Fruit fly (Drosophila melanogaster) whole organism, prepupa: ENCODE measurements around the gene CG43922.

Source experiments
- CG10669 ChIP-seq: fragments of 200-800 bp; sonication (Bioruptor generic); optimal IDR thresholded peaks from 3 replicates; lab custom pipeline; 2018; ENCODE audit warnings: missing biosample characterization, mild to moderate bottlenecking, missing genetic modification characterization, moderate library complexity
- CG11762 ChIP-seq: fragments of 200-800 bp; sonication (Bioruptor generic); optimal IDR thresholded peaks from 3 replicates; lab custom pipeline; 2016; ENCODE audit warnings: missing biosample characterization, missing genetic modification characterization; ENCODE audit not compliant: insufficient read depth
- CG11902 ChIP-seq: fragments of 200-800 bp; sonication (Bioruptor generic); optimal IDR thresholded peaks from 3 replicates; lab custom pipeline; 2016; ENCODE audit warnings: missing biosample characterization, missing genetic modification characterization
- CG15336 ChIP-seq: fragments of 200-800 bp; sonication (Bioruptor generic); IDR thresholded peaks from 2 replicates; pipeline ENCODE4 v1.3.6; 2022; ENCODE audit warnings: missing biosample characterization, missing genetic modification characterization
- CG3032 ChIP-seq: fragments of 200-800 bp; optimal IDR thresholded peaks from 2 replicates; lab custom pipeline; 2019; ENCODE audit warnings: missing biosample characterization, mild to moderate bottlenecking, missing genetic modification characterization, moderate library complexity
- CG31627 ChIP-seq: fragments of 200-800 bp; sonication (Bioruptor generic); optimal IDR thresholded peaks from 3 replicates; lab custom pipeline; 2016; ENCODE audit warnings: missing biosample characterization, missing genetic modification characterization
- CG32006 ChIP-seq: fragments of 200-800 bp; sonication (Bioruptor generic); optimal IDR thresholded peaks from 3 replicates; lab custom pipeline; 2017; ENCODE audit warnings: missing biosample characterization, mild to moderate bottlenecking, missing genetic modification characterization
- CG6276 ChIP-seq: fragments of 200-800 bp; sonication (Bioruptor generic); optimal IDR thresholded peaks from 2 replicates; lab custom pipeline; 2017; ENCODE audit warnings: missing biosample characterization, mild to moderate bottlenecking, missing genetic modification characterization
- CG6792 ChIP-seq: fragments of 200-800 bp; sonication (Bioruptor generic); optimal IDR thresholded peaks from 3 replicates; lab custom pipeline; 2016; ENCODE audit warnings: missing biosample characterization, missing genetic modification characterization
- CG8119 ChIP-seq: fragments of 200-800 bp; sonication (Bioruptor generic); IDR thresholded peaks from 3 replicates; pipeline ENCODE4 v1.3.6; 2022; ENCODE audit warnings: missing biosample characterization, missing genetic modification characterization
- CG8319 ChIP-seq: fragments of 200-800 bp; sonication (Bioruptor generic); optimal IDR thresholded peaks from 3 replicates; lab custom pipeline; 2016; ENCODE audit warnings: missing biosample characterization, missing genetic modification characterization
- CG9139 ChIP-seq: fragments of 200-800 bp; sonication (Bioruptor generic); optimal IDR thresholded peaks from 3 replicates; lab custom pipeline; 2017; ENCODE audit warnings: missing biosample characterization, mild to moderate bottlenecking, missing genetic modification characterization
- Eip75B ChIP-seq: fragments of 200-800 bp; sonication (Bioruptor generic); optimal IDR thresholded peaks from 3 replicates; lab custom pipeline; 2016; ENCODE audit warnings: missing biosample characterization, missing genetic modification characterization
- Eip78C ChIP-seq: fragments of 200-800 bp; sonication (Bioruptor generic); peaks from one replicate; lab custom pipeline; 2016; ENCODE audit warnings: missing biosample characterization, missing genetic modification characterization
- Ets21C ChIP-seq: fragments of 200-800 bp; sonication (Bioruptor generic); optimal IDR thresholded peaks from 3 replicates; lab custom pipeline; 2016; ENCODE audit warnings: missing biosample characterization, missing genetic modification characterization
- Hr38 ChIP-seq: sonication (Bioruptor generic); optimal IDR thresholded peaks from 2 replicates; lab custom pipeline; 2016; ENCODE audit warnings: missing biosample characterization, missing genetic modification characterization
- Hr39 ChIP-seq: fragments of 200-800 bp; sonication (Bioruptor generic); optimal IDR thresholded peaks from 2 replicates; lab custom pipeline; 2016; ENCODE audit warnings: missing biosample characterization, missing genetic modification characterization
- Lpt ChIP-seq: fragments of 200-800 bp; sonication (Bioruptor generic); optimal IDR thresholded peaks from 3 replicates; lab custom pipeline; 2016; ENCODE audit warnings: missing biosample characterization, missing genetic modification characterization
- Met ChIP-seq: fragments of 200-800 bp; sonication (Bioruptor generic); optimal IDR thresholded peaks from 3 replicates; lab custom pipeline; 2016; ENCODE audit warnings: missing biosample characterization, missing genetic modification characterization
- OdsH ChIP-seq: fragments of 200-800 bp; sonication (Bioruptor generic); optimal IDR thresholded peaks from 3 replicates; lab custom pipeline; 2016; ENCODE audit warnings: missing biosample characterization, missing genetic modification characterization
- Smox ChIP-seq: fragments of 200-800 bp; sonication (Bioruptor generic); optimal IDR thresholded peaks from 3 replicates; lab custom pipeline; 2016; ENCODE audit warnings: missing biosample characterization, missing genetic modification characterization
- Sox14 ChIP-seq: fragments of 200-800 bp; sonication (Bioruptor generic); optimal IDR thresholded peaks from 3 replicates; lab custom pipeline; 2016; ENCODE audit warnings: missing biosample characterization, missing genetic modification characterization
- Sox15 ChIP-seq: fragments of 200-800 bp; sonication (Bioruptor generic); optimal IDR thresholded peaks from 3 replicates; lab custom pipeline; 2016; ENCODE audit warnings: missing biosample characterization, missing genetic modification characterization
- achi ChIP-seq: fragments of 200-800 bp; sonication (Bioruptor generic); optimal IDR thresholded peaks from 3 replicates; lab custom pipeline; 2016; ENCODE audit warnings: missing biosample characterization, missing genetic modification characterization
- acj6 ChIP-seq: fragments of 200-800 bp; sonication (Bioruptor generic); optimal IDR thresholded peaks from 3 replicates; lab custom pipeline; 2016; ENCODE audit warnings: missing biosample characterization, missing genetic modification characterization
- cyc ChIP-seq: fragments of 200-800 bp; sonication (Bioruptor generic); optimal IDR thresholded peaks from 3 replicates; lab custom pipeline; 2016; ENCODE audit warnings: missing biosample characterization, missing genetic modification characterization
- dac ChIP-seq: fragments of 200-800 bp; sonication (Bioruptor generic); optimal IDR thresholded peaks from 2 replicates; lab custom pipeline; 2017; ENCODE audit warnings: missing biosample characterization, mild to moderate bottlenecking, missing genetic modification characterization
- fd59A ChIP-seq: fragments of 200-800 bp; sonication (Bioruptor generic); optimal IDR thresholded peaks from 2 replicates; lab custom pipeline; 2017; ENCODE audit warnings: missing biosample characterization, mild to moderate bottlenecking, missing genetic modification characterization, missing genetic modification reagents
- fkh ChIP-seq: fragments of 200-800 bp; sonication (Bioruptor generic); optimal IDR thresholded peaks from 3 replicates; lab custom pipeline; 2017; ENCODE audit warnings: missing biosample characterization, mild to moderate bottlenecking, missing genetic modification characterization, moderate library complexity
- lz ChIP-seq: fragments of 200-800 bp; sonication (Bioruptor generic); optimal IDR thresholded peaks from 3 replicates; lab custom pipeline; 2016; ENCODE audit warnings: missing biosample characterization, missing genetic modification characterization
- net ChIP-seq: fragments of 200-800 bp; sonication (Bioruptor generic); optimal IDR thresholded peaks from 3 replicates; lab custom pipeline; 2016; ENCODE audit warnings: missing biosample characterization, missing genetic modification characterization
- ss ChIP-seq, 2 experiments: fragments of 200-800 bp; sonication (Bioruptor generic); optimal IDR thresholded peaks; 2 replicates in 1 of 2; 3 replicates in 1 of 2; lab custom pipeline; 2017 to 2018; ENCODE audit warnings: mild to moderate bottlenecking in 2 of 2, missing biosample characterization in 2 of 2, missing genetic modification characterization in 2 of 2, moderate library complexity in 1 of 2
- svp ChIP-seq: fragments of 200-800 bp; sonication (Bioruptor generic); peaks from one replicate; lab custom pipeline; 2016; ENCODE audit warnings: missing biosample characterization, missing genetic modification characterization
- topi ChIP-seq: fragments of 200-800 bp; sonication (Bioruptor generic); optimal IDR thresholded peaks from 3 replicates; lab custom pipeline; 2016; ENCODE audit warnings: missing biosample characterization, missing genetic modification characterization
- vri ChIP-seq: fragments of 200-800 bp; sonication (Bioruptor generic); optimal IDR thresholded peaks from 3 replicates; lab custom pipeline; 2016; ENCODE audit warnings: missing biosample characterization, mild to moderate bottlenecking, missing genetic modification characterization

The CG43922 gene

DNA sequence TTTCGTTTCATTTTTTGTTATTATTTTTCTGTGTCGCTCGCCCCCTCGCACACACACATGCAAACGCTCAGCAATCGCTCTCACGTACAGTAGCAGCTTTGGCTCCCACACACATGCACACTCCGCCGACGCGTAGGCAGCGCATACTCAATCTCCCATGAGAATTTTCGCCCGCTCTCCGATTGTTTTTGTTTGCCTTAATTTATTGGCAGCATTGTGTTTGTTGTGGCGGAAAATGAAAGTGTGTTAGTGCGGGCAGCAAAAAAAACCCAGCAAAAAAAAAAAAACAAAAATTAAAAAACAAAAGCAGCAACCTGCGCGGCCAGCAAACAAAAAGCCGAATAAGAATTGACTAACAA lies 15.8 kb upstream of the CG43922 start (continued):
- no peak for TF ChIP-seq Hr38 (GFP tag; lab: Kevin White, UChicago)
- TF ChIP-seq Sox15 (GFP tag; lab: Kevin White, UChicago), result no peak
- peak; percentile 57 for TF ChIP-seq CG10669
- TF ChIP-seq CG11762 (GFP tag; lab: Kevin White, UChicago), result peak; percentile 22
- TF ChIP-seq topi (GFP tag; lab: Kevin White, UChicago), result no peak
- TF ChIP-seq ss (GFP tag; optimal IDR thresholded peaks at IDR 0.05; lab: Kevin White, UChicago), result peak; percentile 87 to 91
- TF ChIP-seq, all 60 proteins: peak for 26

DNA sequence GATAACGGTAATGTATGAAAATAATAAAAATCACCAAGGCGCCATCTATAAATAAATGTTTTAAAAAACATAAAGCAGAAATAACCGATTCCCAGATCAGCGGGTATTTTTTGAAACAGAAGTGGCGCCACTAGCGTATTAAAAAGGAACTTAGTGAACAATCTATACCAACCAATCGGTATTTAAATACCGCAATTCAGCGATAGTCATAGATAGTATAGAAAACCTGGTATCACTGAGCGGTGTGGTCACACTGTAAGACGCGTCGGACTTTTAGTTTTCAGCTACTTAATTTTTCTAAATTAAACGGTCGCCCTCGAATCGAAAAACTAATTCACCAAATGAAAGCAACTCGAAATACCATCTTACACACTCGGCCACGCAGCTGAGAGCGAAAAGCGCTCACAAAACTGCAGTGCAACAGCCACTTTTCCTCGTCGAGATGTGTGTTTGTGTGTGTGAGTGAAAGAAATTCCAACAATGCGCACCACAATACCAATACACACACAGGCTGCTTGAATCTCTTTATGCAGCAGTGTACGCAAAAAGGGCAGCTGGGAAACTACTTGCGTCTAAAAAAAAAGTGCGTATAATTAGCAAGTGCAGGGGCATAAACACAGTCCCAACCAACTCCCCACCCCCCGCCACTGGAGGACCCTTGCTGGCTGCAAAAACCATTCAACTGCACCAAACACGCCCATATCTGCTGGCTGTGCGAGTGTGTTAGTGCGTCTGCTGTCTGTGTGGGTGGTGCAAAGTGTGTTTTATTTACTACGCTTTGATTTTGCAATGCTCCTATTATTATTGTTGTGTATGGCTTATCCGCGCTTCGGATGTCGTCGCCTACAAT lies 15.2 kb upstream of the CG43922 start, which contains the start of gene PDZ-GEF:
PDZ-GEF (plus strand) TSS at position 232 of the 850 bp plus-strand sequence.
- TF ChIP-seq Hr38 (GFP tag; lab: Kevin White, UChicago) (no peak), CG11902 (GFP tag; lab: Kevin White, UChicago) (no peak), CG8319 (GFP tag; lab: Kevin White, UChicago) (no peak), CG11762 (GFP tag; lab: Kevin White, UChicago) (no peak), achi (GFP tag; lab: Kevin White, UChicago) (no peak), vri (GFP tag; lab: Kevin White, UChicago) (no peak), CG9139 (no peak), CG31627 (GFP tag; lab: Kevin White, UChicago) (peak; percentile 40), CG8119 (GFP tag; lab: Robert Waterston, UW) (no peak), Met (GFP tag; lab: Kevin White, UChicago) (peak; percentile 38), OdsH (GFP tag; lab: Kevin White, UChicago) (peak; percentile 10), Smox (GFP tag; lab: Kevin White, UChicago) (no peak), Sox15 (GFP tag; lab: Kevin White, UChicago) (no peak), fkh (GFP tag; lab: Kevin White, UChicago) (no peak), lz (peak; percentile 30), CG10669 (no peak), CG6276 (no peak), Eip78C (GFP tag; lab: Kevin White, UChicago) (peak; percentile 55), CG3032 (tag; lab: Kevin White, UChicago) (no peak), Sox14 (peak; percentile 27), Eip75B (GFP tag; lab: Kevin White, UChicago) (peak; percentile 30), acj6 (peak; percentile 5), cyc (GFP tag; lab: Kevin White, UChicago) (peak; percentile 45)
- TF ChIP-seq, all 60 proteins: peak for 9

dm6 chr2L:6319068-6319467 lies 10.5 kb upstream of the CG43922 start:
- TF ChIP-seq CG9139 (no peak), Hr39 (GFP tag; lab: Kevin White, UChicago) (no peak), net (no peak), Lpt (GFP tag; lab: Kevin White, UChicago) (no peak), CG3032 (tag; lab: Kevin White, UChicago) (no peak), CG8319 (GFP tag; lab: Kevin White, UChicago) (no peak), cyc (GFP tag; lab: Kevin White, UChicago) (no peak), dac (GFP tag; lab: Kevin White, UChicago) (no peak), CG6792 (GFP tag; lab: Kevin White, UChicago) (no peak), CG32006 (GFP tag; lab: Kevin White, UChicago) (no peak)

dm6 chr2L:6309879-6310278 lies 1.3 kb upstream of the CG43922 start:
- no peak for TF ChIP-seq Hr39 (GFP tag; lab: Kevin White, UChicago)
- no peak for TF ChIP-seq fd59A (GFP tag; lab: Kevin White, UChicago)
- TF ChIP-seq topi (GFP tag; lab: Kevin White, UChicago), result no peak
- TF ChIP-seq svp (GFP tag; lab: Kevin White, UChicago), result peak; percentile 4
- TF ChIP-seq Ets21C (GFP tag; lab: Kevin White, UChicago), result no peak
- TF ChIP-seq CG32006 (GFP tag; lab: Kevin White, UChicago), result no peak
- TF ChIP-seq CG15336 (GFP tag; lab: Robert Waterston, UW), result no peak
